Worm (Caenorhabditis elegans): Measurements from ENCODE around the gene ZC449.8.

ce11 chrX:4997548-4998087, 18.3 kb upstream of the ZC449.8 start, which contains the start of gene ZC8.6:
- TF ChIP-seq npax-4 (tag; optimal IDR thresholded peaks at IDR 0.05) (no peak), F13H6.1 (tag; optimal IDR thresholded peaks at IDR 0.05) (no peak), ref-2 (tag; optimal IDR thresholded peaks at IDR 0.05) (no peak), pqm-1 (tag; optimal IDR thresholded peaks at IDR 0.05) (no peak), sdc-2 (tag; optimal IDR thresholded peaks at IDR 0.05) (peak; percentile 13), ama-1 (optimal IDR thresholded peaks at IDR 0.05) (no peak), elt-4 (tag; optimal IDR thresholded peaks at IDR 0.05) (no peak), ceh-9 (tag; optimal IDR thresholded peaks at IDR 0.05) (no peak), rnt-1 (tag; optimal IDR thresholded peaks at IDR 0.05) (no peak), sox-2 (GFP tag; IDR thresholded peaks at IDR 0.05) (no peak), pha-4 (tag; optimal IDR thresholded peaks at IDR 0.05) (no peak), ahr-1 (tag; optimal IDR thresholded peaks at IDR 0.05) (no peak), pros-1 (tag; optimal IDR thresholded peaks at IDR 0.05) (no peak), pax-1 (tag; optimal IDR thresholded peaks at IDR 0.05) (no peak)

Measured in whole organism, late embryonic.